Fruit fly (Drosophila melanogaster): Measurements from ENCODE around the gene CG17746.

CG17746 gene

dm6 chr3L:3192912-3193311, 46.5 kb downstream of the CG17746 start, which contains the start of gene Hsp83 (continued):
- TF ChIP-seq ab (GFP tag; optimal IDR thresholded peaks at IDR 0.05) = peak; percentile 3
- no peak; the same call in 2 of the 3 replicates for TF ChIP-seq CG11560 (tag; IDR thresholded peaks at IDR 0.05)
- peak; percentile 95 for TF ChIP-seq CG1529 (GFP tag; optimal IDR thresholded peaks at IDR 0.05)
- TF ChIP-seq tll (GFP tag; optimal IDR thresholded peaks at IDR 0.05) = no peak
- TF ChIP-seq zen (tag; optimal IDR thresholded peaks at IDR 0.05) = peak; percentile 66
- TF ChIP-seq Hr51 (GFP tag; optimal IDR thresholded peaks at IDR 0.05) = peak; percentile 90 to 96
- peak; percentile 92 for TF ChIP-seq Awh (GFP tag; IDR thresholded peaks at IDR 0.05)
- TF ChIP-seq CG1233 (GFP tag; optimal IDR thresholded peaks at IDR 0.05) = peak; percentile 98
- peak; percentile 80 for TF ChIP-seq ftz-f1 (GFP tag; optimal IDR thresholded peaks at IDR 0.05)
- peak; percentile 98 for TF ChIP-seq scrt (GFP tag; optimal IDR thresholded peaks at IDR 0.05)
- TF ChIP-seq unc-4 (GFP tag; IDR thresholded peaks at IDR 0.05; ENCODE audit: partially characterized antibody) = peak; percentile 0; the same call in 1 of the 2 replicates
- TF ChIP-seq shn (GFP tag; optimal IDR thresholded peaks at IDR 0.05) = peak; percentile 95
- peak; percentile 92 for TF ChIP-seq seq (GFP tag; IDR thresholded peaks at IDR 0.05)
- peak; percentile 91 for TF ChIP-seq slp2 (GFP tag; optimal IDR thresholded peaks at IDR 0.05)
- peak; percentile 83 for TF ChIP-seq CG18476 (GFP tag; optimal IDR thresholded peaks at IDR 0.05)
- TF ChIP-seq Sox102F (GFP tag; optimal IDR thresholded peaks at IDR 0.05) = no peak
- peak; percentile 88 for TF ChIP-seq ap (GFP tag; IDR thresholded peaks at IDR 0.05)
- TF ChIP-seq NC2β (GFP tag; optimal IDR thresholded peaks at IDR 0.05) = peak; percentile 97
- TF ChIP-seq CG9215 (GFP tag; IDR thresholded peaks at IDR 0.05) = peak; percentile 60
- peak; percentile 84 for TF ChIP-seq CG9932 (GFP tag; IDR thresholded peaks at IDR 0.05)
- peak; percentile 99 for TF ChIP-seq CG4328 (GFP tag; optimal IDR thresholded peaks at IDR 0.05)
- TF ChIP-seq B-H1 (GFP tag; IDR thresholded peaks at IDR 0.05) = peak; percentile 82; the same call in 2 of the 3 replicates
- peak; percentile 77 for TF ChIP-seq gem (tag; optimal IDR thresholded peaks at IDR 0.05)
- peak; percentile 92 for TF ChIP-seq gcm2 (GFP tag; optimal IDR thresholded peaks at IDR 0.05)
- peak; percentile 84 for TF ChIP-seq zf30C (GFP tag; optimal IDR thresholded peaks at IDR 0.05)
- TF ChIP-seq CG7786 (GFP tag; optimal IDR thresholded peaks at IDR 0.05) = peak; percentile 89
- no peak for TF ChIP-seq Sin3A (optimal IDR thresholded peaks at IDR 0.05)
- TF ChIP-seq CG12219 (GFP tag; optimal IDR thresholded peaks at IDR 0.05) = peak; percentile 97
- TF ChIP-seq CG18262 (tag; optimal IDR thresholded peaks at IDR 0.05) = peak; percentile 83
- peak; percentile 39 for TF ChIP-seq Hmx (GFP tag; optimal IDR thresholded peaks at IDR 0.05)
- peak; percentile 92 for TF ChIP-seq CG5180 (GFP tag; optimal IDR thresholded peaks at IDR 0.05)
- peak; percentile 92 for TF ChIP-seq CG14050 (GFP tag; IDR thresholded peaks at IDR 0.05)
- TF ChIP-seq Gug (GFP tag; IDR thresholded peaks at IDR 0.05) = peak; percentile 55; the same call in 2 of the 4 replicates
- TF ChIP-seq PHDP (tag; optimal IDR thresholded peaks at IDR 0.05) = peak; percentile 98
- TF ChIP-seq dpn (GFP tag; optimal IDR thresholded peaks at IDR 0.05) = peak; percentile 85 to 94
- peak; percentile 76 for TF ChIP-seq twi (tag; optimal IDR thresholded peaks at IDR 0.05)
- TF ChIP-seq Atf6 (GFP tag; IDR thresholded peaks at IDR 0.05) = peak; percentile 95
- peak; percentile 95 for TF ChIP-seq so (GFP tag; IDR thresholded peaks at IDR 0.05)
- TF ChIP-seq nau (GFP tag; optimal IDR thresholded peaks at IDR 0.05) = peak; percentile 99
- TF ChIP-seq Dip3 (GFP tag; optimal IDR thresholded peaks at IDR 0.05) = peak; percentile 86
- TF ChIP-seq Drgx (GFP tag; IDR thresholded peaks at IDR 0.05) = peak; percentile 87
- peak; percentile 95 for TF ChIP-seq CG4854 (GFP tag; optimal IDR thresholded peaks at IDR 0.05)
- TF ChIP-seq onecut (GFP tag; IDR thresholded peaks at IDR 0.05) = peak; percentile 96
- TF ChIP-seq CG13424 (tag; optimal IDR thresholded peaks at IDR 0.05) = peak; percentile 72
- no peak for TF ChIP-seq crp (GFP tag; optimal IDR thresholded peaks at IDR 0.05)
- peak; percentile 97 for TF ChIP-seq CG13894 (tag; optimal IDR thresholded peaks at IDR 0.05)
- TF ChIP-seq CG8089 (GFP tag; optimal IDR thresholded peaks at IDR 0.05) = peak; percentile 92
- peak; percentile 80 for TF ChIP-seq Spps (tag; optimal IDR thresholded peaks at IDR 0.05)
- peak; percentile 91 for TF ChIP-seq Optix (GFP tag; IDR thresholded peaks at IDR 0.05)
- TF ChIP-seq usp (GFP tag; optimal IDR thresholded peaks at IDR 0.05) = no peak
- TF ChIP-seq btn (GFP tag; optimal IDR thresholded peaks at IDR 0.05) = peak; percentile 94

All from whole organism, embryonic.